Worm (Caenorhabditis elegans) whole organism, mixed stage, embryonic: ENCODE measurements around the gene C55A6.10.

Source experiments
- M03D4.4 ChIP-seq: sonication (generic microtip); optimal IDR thresholded peaks from 2 replicates; lab custom pipeline; 2017; ENCODE audit warnings: mild to moderate bottlenecking, missing genetic modification characterization, missing compliant biosample characterization
- mls-2 ChIP-seq: sonication (generic microtip); optimal IDR thresholded peaks from 2 replicates; lab custom pipeline; 2016; ENCODE audit warnings: mild to moderate bottlenecking, missing genetic modification characterization, moderate library complexity, missing compliant biosample characterization

ce11 chrV:11514677-11515076, 9.5 kb downstream of the C55A6.10 start, which contains the start of gene C55A6.6:
- TF ChIP-seq mls-2 (tag; lab: Kevin White, UChicago), result no peak
- no peak for TF ChIP-seq M03D4.4 (tag; lab: Kevin White, UChicago)
